Worm (Caenorhabditis elegans): ENCODE data around the gene T23G4.127.
A peak's percentile ranks its signal among the peaks of the same experiment; 100 is the strongest.

Gene T23G4.127

ce11 chrIV:13698603-13699002 lies at the start of gene T23G4.127:
Gene T23G4.127 (minus strand): TSS chrIV:13698703.
- TF ChIP-seq nfya-2 (GFP tag; IDR thresholded peaks at IDR 0.05): no peak
- TF ChIP-seq tbx-9 (tag; optimal IDR thresholded peaks at IDR 0.05; ENCODE audit: borderline replicate concordance): no peak
- TF ChIP-seq madf-3 (GFP tag; IDR thresholded peaks at IDR 0.05): no peak
- TF ChIP-seq lin-35 (GFP tag; optimal IDR thresholded peaks at IDR 0.05): no peak
- no peak for TF ChIP-seq snpc-1.1 (tag; optimal IDR thresholded peaks at IDR 0.05; ENCODE audit: insufficient read depth)
- TF ChIP-seq nfyb-1 (GFP tag; IDR thresholded peaks at IDR 0.05): no peak
- TF ChIP-seq dpff-1 (tag; optimal IDR thresholded peaks at IDR 0.05): no peak
- TF ChIP-seq athp-1 (tag; optimal IDR thresholded peaks at IDR 0.05): no peak
- no peak for TF ChIP-seq nhr-27 (tag; optimal IDR thresholded peaks at IDR 0.05)
- TF ChIP-seq tbp1 (GFP tag; optimal IDR thresholded peaks at IDR 0.05): no peak
- no peak for TF ChIP-seq mel-28 (tag; optimal IDR thresholded peaks at IDR 0.05; ENCODE audit: borderline replicate concordance)
- no peak for TF ChIP-seq nfya-1 (tag; optimal IDR thresholded peaks at IDR 0.05; ENCODE audit: borderline replicate concordance, insufficient read depth)
- TF ChIP-seq let-607 (tag; optimal IDR thresholded peaks at IDR 0.05): no peak
- no peak for TF ChIP-seq tlf-1 (GFP tag; optimal IDR thresholded peaks at IDR 0.05)

- no peak for TF ChIP-seq lag-1 (GFP tag; IDR thresholded peaks at IDR 0.05)
- no peak for TF ChIP-seq ceh-27 (GFP tag; optimal IDR thresholded peaks at IDR 0.05)
- no peak for TF ChIP-seq aptf-3 (GFP tag; IDR thresholded peaks at IDR 0.05)
- TF ChIP-seq K12H6.12 (tag; optimal IDR thresholded peaks at IDR 0.05): no peak
- TF ChIP-seq T26A5.8 (tag; optimal IDR thresholded peaks at IDR 0.05): no peak
- TF ChIP-seq dpff-1 (tag; optimal IDR thresholded peaks at IDR 0.05): no peak
- no peak for TF ChIP-seq sea-2 (GFP tag; IDR thresholded peaks at IDR 0.05)
- TF ChIP-seq B0261.1 (tag; optimal IDR thresholded peaks at IDR 0.05): no peak
- no peak for TF ChIP-seq D2030.7 (GFP tag; IDR thresholded peaks at IDR 0.05)
- no peak for TF ChIP-seq cebp-2 (GFP tag; IDR thresholded peaks at IDR 0.05)
- no peak for TF ChIP-seq ceh-100 (GFP tag; IDR thresholded peaks at IDR 0.05)
- no peak for TF ChIP-seq pbrm-1 (GFP tag; IDR thresholded peaks at IDR 0.05)
These were observed 46.9 kb upstream of the T23G4.127 start, which contains the start of gene C47A4.5 for ce11 chrIV:13745409-13745808. Gene C47A4.5 (plus strand): TSS chrIV:13745709.

- no peak for TF ChIP-seq snpc-3.4 (tag; optimal IDR thresholded peaks at IDR 0.05)
- no peak for TF ChIP-seq unc-62 (GFP tag; optimal IDR thresholded peaks at IDR 0.05)
These were observed 43.7 kb upstream of the T23G4.127 start, which contains the start of gene C47A4.3 for ce11 chrIV:13742244-13742643. Gene C47A4.3 (minus strand): TSS chrIV:13742344.

ce11 chrIV:13727865-13728264 lies 29.4 kb upstream of the T23G4.127 start:
- TF ChIP-seq nhr-80 (tag; optimal IDR thresholded peaks at IDR 0.05) (peak; percentile 36), attf-5 (GFP tag; optimal IDR thresholded peaks at IDR 0.05) (no peak), T26A5.8 (tag; optimal IDR thresholded peaks at IDR 0.05) (no peak), hrde-1 (tag; optimal IDR thresholded peaks at IDR 0.05; ENCODE audit: borderline replicate concordance) (no peak)

ce11 chrIV:13726630-13727029 lies 28.1 kb upstream of the T23G4.127 start, which contains the start of gene ent-4:
Gene ent-4 (plus strand): TSS chrIV:13726930.
- TF ChIP-seq Y95B8A.8 (GFP tag; IDR thresholded peaks at IDR 0.05) (no peak), snpc-1.1 (tag; optimal IDR thresholded peaks at IDR 0.05; ENCODE audit: insufficient read depth) (no peak), madf-3 (GFP tag; IDR thresholded peaks at IDR 0.05) (no peak), mes-4 (tag; optimal IDR thresholded peaks at IDR 0.05) (no peak), ZK185.1 (tag; optimal IDR thresholded peaks at IDR 0.05; ENCODE audit: poor library complexity, severe bottlenecking) (no peak), mxl-1 (tag; optimal IDR thresholded peaks at IDR 0.05) (no peak)

Measured in whole organism, young adult.